Worm (Caenorhabditis elegans): ENCODE data around the gene fbxa-52.

ce11 chrX:1674056-1674455, 38.4 kb downstream of the fbxa-52 start, which contains the start of gene tbx-31:
- TF ChIP-seq nhr-90 (tag; optimal IDR thresholded peaks at IDR 0.05), result no peak
- no peak for TF ChIP-seq F52B5.7 (tag; optimal IDR thresholded peaks at IDR 0.05)
- no peak for TF ChIP-seq snpc-4 (GFP tag; optimal IDR thresholded peaks at IDR 0.05)
- TF ChIP-seq snpc-4 (tag; optimal IDR thresholded peaks at IDR 0.05), result no peak
- no peak for TF ChIP-seq ccch-3 (GFP tag; optimal IDR thresholded peaks at IDR 0.05)
- TF ChIP-seq efl-1 (GFP tag; optimal IDR thresholded peaks at IDR 0.05), result no peak
- no peak for TF ChIP-seq Y67H2A.10 (GFP tag; conservative IDR thresholded peaks at IDR 0.05)
- no peak for TF ChIP-seq tlf-1 (GFP tag; optimal IDR thresholded peaks at IDR 0.05)
- no peak for TF ChIP-seq rcor-1 (GFP tag; IDR thresholded peaks at IDR 0.05)
- no peak for TF ChIP-seq aptf-3 (GFP tag; IDR thresholded peaks at IDR 0.05)
